Fruit fly (Drosophila melanogaster): Measurements from ENCODE around the gene CG18731.

CG18731 gene

DNA sequence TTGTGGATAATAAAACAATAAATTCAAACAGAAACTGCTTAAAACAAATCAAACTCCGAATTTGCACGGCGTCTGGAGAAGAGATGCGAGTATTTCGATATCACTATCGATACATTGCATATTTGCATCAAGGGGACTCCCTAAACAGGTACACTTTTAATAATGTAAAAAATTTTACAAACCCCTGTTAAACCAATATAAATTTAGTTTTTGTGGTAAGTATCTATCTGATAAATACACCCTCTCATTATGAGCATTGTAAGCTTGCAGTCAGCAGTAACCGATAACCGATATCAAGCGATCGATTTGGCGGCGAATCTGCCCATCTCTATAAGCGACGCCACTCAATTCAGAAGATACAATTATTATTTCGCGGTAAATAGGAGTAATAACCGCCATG, 49.5 kb upstream of the CG18731 start, which contains the start of the genes Bub3 and Cap-D2 (continued):
- peak; percentile 43; the same call in 1 of the 2 replicates for TF ChIP-seq CG8765 (GFP tag; IDR thresholded peaks at IDR 0.05)
- peak; percentile 83 for TF ChIP-seq phol (tag; optimal IDR thresholded peaks at IDR 0.05)
- TF ChIP-seq CG13894 (tag; optimal IDR thresholded peaks at IDR 0.05): no peak
- TF ChIP-seq CG11695 (GFP tag; IDR thresholded peaks at IDR 0.05): 0 out of 3 replicates have a peak, but pooled peaks have one; percentile 40
- TF ChIP-seq CG3726 (GFP tag; IDR thresholded peaks at IDR 0.05): no peak
- no peak for TF ChIP-seq sens-2 (GFP tag; IDR thresholded peaks at IDR 0.05)
- TF ChIP-seq HmgZ (tag; optimal IDR thresholded peaks at IDR 0.05): peak; percentile 68
- TF ChIP-seq Gsc (GFP tag; IDR thresholded peaks at IDR 0.05): no peak
- TF ChIP-seq Rx (GFP tag; IDR thresholded peaks at IDR 0.05): peak; percentile 34; the same call in 1 of the 2 replicates
- TF ChIP-seq pum (GFP tag; optimal IDR thresholded peaks at IDR 0.05): peak; percentile 66
- TF ChIP-seq CG6654 (GFP tag; optimal IDR thresholded peaks at IDR 0.05): peak; percentile 12
- TF ChIP-seq CG17385 (GFP tag; optimal IDR thresholded peaks at IDR 0.05): peak; percentile 51
- no peak for TF ChIP-seq CG12219 (GFP tag; optimal IDR thresholded peaks at IDR 0.05)
- peak; percentile 64 for TF ChIP-seq wor (GFP tag; IDR thresholded peaks at IDR 0.05)
- no peak for TF ChIP-seq CG6683 (GFP tag; optimal IDR thresholded peaks at IDR 0.05)
- peak; percentile 80 for TF ChIP-seq CG1603 (tag; optimal IDR thresholded peaks at IDR 0.05)
- peak; percentile 79 for TF ChIP-seq Side (GFP tag; optimal IDR thresholded peaks at IDR 0.05)
- TF ChIP-seq sob (GFP tag; IDR thresholded peaks at IDR 0.05): peak; percentile 85
- TF ChIP-seq zen (tag; optimal IDR thresholded peaks at IDR 0.05): peak; percentile 78
- peak; percentile 74 for TF ChIP-seq Chrac-16 (GFP tag; optimal IDR thresholded peaks at IDR 0.05)
- TF ChIP-seq CG13296 (GFP tag; optimal IDR thresholded peaks at IDR 0.05): no peak
- no peak for TF ChIP-seq insv (GFP tag; optimal IDR thresholded peaks at IDR 0.05)
- peak; percentile 85 for TF ChIP-seq Hsf (GFP tag; optimal IDR thresholded peaks at IDR 0.05)
- no peak for TF ChIP-seq kah (GFP tag; optimal IDR thresholded peaks at IDR 0.05)
- peak; percentile 74 for TF ChIP-seq CG1602 (GFP tag; optimal IDR thresholded peaks at IDR 0.05)
- TF ChIP-seq her (GFP tag; optimal IDR thresholded peaks at IDR 0.05): peak; percentile 55
- no peak for TF ChIP-seq pfk (GFP tag; optimal IDR thresholded peaks at IDR 0.05)
- TF ChIP-seq CG16815 (GFP tag; optimal IDR thresholded peaks at IDR 0.05): peak; percentile 11
- no peak for TF ChIP-seq PHDP (tag; optimal IDR thresholded peaks at IDR 0.05)
- TF ChIP-seq repo (GFP tag; optimal IDR thresholded peaks at IDR 0.05): peak; percentile 73
- peak; percentile 37 for TF ChIP-seq dm (GFP tag; optimal IDR thresholded peaks at IDR 0.05)
- no peak for TF ChIP-seq salm (tag; optimal IDR thresholded peaks at IDR 0.05)
- peak; percentile 97 for TF ChIP-seq Ets65A (GFP tag)
- TF ChIP-seq CG7745 (tag; optimal IDR thresholded peaks at IDR 0.05): no peak
- peak; percentile 98 for TF ChIP-seq sens (GFP tag)
- peak; percentile 70 for TF ChIP-seq esg (GFP tag; conservative IDR thresholded peaks at IDR 0.05)
- peak; percentile 92 for TF ChIP-seq CG13287 (GFP tag; IDR thresholded peaks at IDR 0.05; ENCODE audit: partially characterized antibody)
- TF ChIP-seq BtbVII (GFP tag; optimal IDR thresholded peaks at IDR 0.05): no peak
- TF ChIP-seq fu2 (GFP tag; optimal IDR thresholded peaks at IDR 0.05): peak; percentile 68
- no peak for TF ChIP-seq Hey (tag; optimal IDR thresholded peaks at IDR 0.05)
- peak; percentile 2 for TF ChIP-seq CG9797 (GFP tag; optimal IDR thresholded peaks at IDR 0.05)
- peak; percentile 50 for TF ChIP-seq en (GFP tag; optimal IDR thresholded peaks at IDR 0.05)
- no peak for TF ChIP-seq kay (GFP tag; optimal IDR thresholded peaks at IDR 0.05)
- no peak for TF ChIP-seq Usf (GFP tag; optimal IDR thresholded peaks at IDR 0.05)
- TF ChIP-seq BEAF-32 (GFP tag; optimal IDR thresholded peaks at IDR 0.05): peak; percentile 81
- TF ChIP-seq Ravus (GFP tag; IDR thresholded peaks at IDR 0.05): no peak
- no peak for TF ChIP-seq CG3281 (GFP tag; optimal IDR thresholded peaks at IDR 0.05)
- TF ChIP-seq CG18262 (tag; optimal IDR thresholded peaks at IDR 0.05): no peak
- TF ChIP-seq CG9817 (tag; optimal IDR thresholded peaks at IDR 0.05): peak; percentile 75
- TF ChIP-seq Ada2b (GFP tag; IDR thresholded peaks at IDR 0.05): peak; percentile 72
- TF ChIP-seq az2 (GFP tag; optimal IDR thresholded peaks at IDR 0.05): peak; percentile 67
- TF ChIP-seq usp (GFP tag; optimal IDR thresholded peaks at IDR 0.05): no peak

All from whole organism, embryonic.